Worm (Caenorhabditis elegans) whole organism, L4 larva: ENCODE data around the gene C01G12.16.

Experiments used
- D1046.2 ChIP-seq: fragments of 200-800 bp; sonication (Bioruptor generic); IDR thresholded peaks from 2 replicates; pipeline ENCODE4 v1.3.6; 2022; ENCODE audit warnings: missing genetic modification characterization, missing compliant biosample characterization
- F26F4.8 ChIP-seq: fragments of 200-800 bp; sonication (Bioruptor generic); conservative IDR thresholded peaks from 2 replicates; pipeline ENCODE4 v1.3.6; 2022; ENCODE audit warnings: missing genetic modification characterization, missing compliant biosample characterization
- F49E8.2 ChIP-seq: sonication (generic microtip); optimal IDR thresholded peaks from 2 replicates; lab custom pipeline; 2016; ENCODE audit warnings: missing compliant biosample characterization, mild to moderate bottlenecking, missing genetic modification characterization, borderline replicate concordance
- T20F7.1 ChIP-seq: fragments of 200-800 bp; sonication (Bioruptor generic); optimal IDR thresholded peaks from 2 replicates; lab custom pipeline; 2018; ENCODE audit warnings: mild to moderate bottlenecking, missing genetic modification characterization, missing compliant biosample characterization
- T26A8.4 ChIP-seq: fragments of 200-800 bp; sonication (Bioruptor generic); IDR thresholded peaks from 2 replicates; pipeline ENCODE4 v1.3.6; 2022; ENCODE audit warnings: missing genetic modification characterization, missing compliant biosample characterization
- Y48G9A.11 ChIP-seq: fragments of 200-800 bp; sonication (Bioruptor generic); IDR thresholded peaks from 2 replicates; pipeline ENCODE4 v1.3.6; 2022; ENCODE audit warnings: missing genetic modification reagents, missing genetic modification characterization, missing compliant biosample characterization
- ZK337.2 ChIP-seq: fragments of 200-800 bp; sonication (Bioruptor generic); IDR thresholded peaks from 2 replicates; pipeline ENCODE4 v1.3.6; 2022; ENCODE audit warnings: missing genetic modification reagents, missing genetic modification characterization, missing compliant biosample characterization
- ZK546.5 ChIP-seq, 2 experiments: sonication (generic microtip); optimal IDR thresholded peaks; 2 replicates each; lab custom pipeline; 2017; ENCODE audit warnings: missing biosample characterization in 2 of 2, missing genetic modification characterization in 2 of 2
- aha-1 ChIP-seq: fragments of 150-350 bp; peaks from one replicate; lab custom pipeline; 2014; ENCODE audit warnings: missing biosample characterization, missing genetic modification characterization
- ceh-20 ChIP-seq: fragments of 200-800 bp; sonication (Bioruptor generic); IDR thresholded peaks from 2 replicates; pipeline ENCODE4 v1.3.6; 2022; ENCODE audit warnings: missing genetic modification reagents, missing genetic modification characterization, missing compliant biosample characterization
- ceh-28 ChIP-seq: fragments of 150-350 bp; optimal IDR thresholded peaks from 2 replicates; lab custom pipeline; 2014; ENCODE audit warnings: missing biosample characterization, missing genetic modification reagents, missing genetic modification characterization
- ceh-82 ChIP-seq: sonication (generic microtip); optimal IDR thresholded peaks from 2 replicates; lab custom pipeline; 2017; ENCODE audit warnings: missing biosample characterization, missing genetic modification characterization
- daf-12 ChIP-seq: fragments of 150-350 bp; optimal IDR thresholded peaks from 2 replicates; lab custom pipeline; 2014; ENCODE audit warnings: missing biosample characterization, missing genetic modification reagents, missing genetic modification characterization
- dmd-6 ChIP-seq: fragments of 200-800 bp; sonication (Bioruptor generic); IDR thresholded peaks from 2 replicates; pipeline ENCODE4 v1.3.6; 2022; ENCODE audit warnings: missing genetic modification reagents, missing genetic modification characterization, missing compliant biosample characterization
- dve-1 ChIP-seq: sonication (generic microtip); optimal IDR thresholded peaks from 2 replicates; lab custom pipeline; 2017; ENCODE audit warnings: antibody characterized with exemption, mild to moderate bottlenecking, missing genetic modification characterization, missing compliant biosample characterization; ENCODE audit not compliant: insufficient read depth
- egl-27 ChIP-seq: sonication (generic microtip); optimal IDR thresholded peaks from 3 replicates; lab custom pipeline; 2017; ENCODE audit warnings: missing biosample characterization, missing genetic modification reagents, missing genetic modification characterization
- egl-43 ChIP-seq: fragments of 200-800 bp; sonication (Bioruptor generic); IDR thresholded peaks from 2 replicates; pipeline ENCODE4 v1.3.6; 2022; ENCODE audit warnings: missing genetic modification reagents, missing genetic modification characterization, missing compliant biosample characterization
- fkh-10 ChIP-seq: fragments of 150-350 bp; optimal IDR thresholded peaks from 2 replicates; lab custom pipeline; 2014; ENCODE audit warnings: missing biosample characterization, missing genetic modification reagents, missing genetic modification characterization
- fos-1 ChIP-seq: fragments of 150-350 bp; optimal IDR thresholded peaks from 2 replicates; lab custom pipeline; 2014; ENCODE audit warnings: missing biosample characterization, missing genetic modification characterization
- hif-1 ChIP-seq, 2 experiments: sonication (generic microtip); optimal IDR thresholded peaks; 2 replicates each; lab custom pipeline; 2016 to 2017; ENCODE audit warnings: missing compliant biosample characterization in 2 of 2, missing genetic modification characterization in 2 of 2, missing genetic modification reagents in 2 of 2, missing genotype in 2 of 2, mild to moderate bottlenecking in 1 of 2
- hlh-11 ChIP-seq: fragments of 200-800 bp; sonication (Bioruptor generic); optimal IDR thresholded peaks from 2 replicates; lab custom pipeline; 2018; ENCODE audit warnings: mild to moderate bottlenecking, missing genetic modification characterization, missing compliant biosample characterization
- hlh-30 ChIP-seq: sonication (generic microtip); optimal IDR thresholded peaks from 2 replicates; lab custom pipeline; 2017; ENCODE audit warnings: antibody characterized with exemption, mild to moderate bottlenecking, missing genetic modification characterization, missing compliant biosample characterization; ENCODE audit not compliant: insufficient read depth
- hmg-1.1 ChIP-seq: fragments of 200-800 bp; sonication (Bioruptor generic); IDR thresholded peaks from 2 replicates; pipeline ENCODE4 v1.3.6; 2022; ENCODE audit warnings: missing genetic modification reagents, missing genetic modification characterization, missing compliant biosample characterization
- lin-15B ChIP-seq: fragments of 150-350 bp; sonication (generic microtip); optimal IDR thresholded peaks from 3 replicates; lab custom pipeline; 2014; ENCODE audit warnings: missing biosample characterization, missing genetic modification characterization
- lir-3 ChIP-seq: sonication (generic microtip); optimal IDR thresholded peaks from 2 replicates; lab custom pipeline; 2016; ENCODE audit warnings: mild to moderate bottlenecking, missing genetic modification characterization, missing compliant biosample characterization
- lsy-2 ChIP-seq, 2 experiments: fragments of 150-350 bp in 1 of 2; sonication (generic microtip) in 1 of 2; optimal IDR thresholded peaks; 2 replicates each; lab custom pipeline; 2014 to 2017; ENCODE audit warnings: missing biosample characterization in 2 of 2, missing genetic modification characterization in 2 of 2
- mdt-29 ChIP-seq: fragments of 200-800 bp; sonication (Bioruptor generic); IDR thresholded peaks from 2 replicates; pipeline ENCODE4 v1.3.6; 2022; ENCODE audit warnings: missing genetic modification reagents, missing genetic modification characterization, missing compliant biosample characterization
- mep-1 ChIP-seq: fragments of 150-350 bp; sonication (generic microtip); optimal IDR thresholded peaks from 3 replicates; lab custom pipeline; 2014; ENCODE audit warnings: missing biosample characterization, missing genetic modification characterization
- mes-2 ChIP-seq: sonication (generic microtip); optimal IDR thresholded peaks from 2 replicates; lab custom pipeline; 2016; ENCODE audit warnings: missing genotype, mild to moderate bottlenecking, missing genetic modification characterization, missing compliant biosample characterization; ENCODE audit not compliant: poor library complexity, severe bottlenecking
- mxl-2 ChIP-seq: fragments of 200-800 bp; sonication (Bioruptor generic); conservative IDR thresholded peaks from 2 replicates; pipeline ENCODE4 v1.3.6; 2022; ENCODE audit warnings: missing genetic modification reagents, missing genetic modification characterization, missing compliant biosample characterization
- mxl-3 ChIP-seq: fragments of 200-800 bp; sonication (Bioruptor generic); optimal IDR thresholded peaks from 2 replicates; lab custom pipeline; 2018; ENCODE audit warnings: mild to moderate bottlenecking, missing genetic modification characterization, missing compliant biosample characterization
- nhr-28 ChIP-seq: fragments of 150-350 bp; optimal IDR thresholded peaks from 2 replicates; lab custom pipeline; 2014; ENCODE audit warnings: missing biosample characterization, missing genetic modification characterization
- nhr-41 ChIP-seq: fragments of 200-800 bp; sonication (Bioruptor generic); IDR thresholded peaks from 2 replicates; pipeline ENCODE4 v1.3.6; 2022; ENCODE audit warnings: missing genetic modification reagents, missing genetic modification characterization, missing compliant biosample characterization
- nhr-42 ChIP-seq: fragments of 200-800 bp; sonication (Bioruptor generic); IDR thresholded peaks from 2 replicates; pipeline ENCODE4 v1.3.6; 2022; ENCODE audit warnings: missing genetic modification characterization, missing compliant biosample characterization
- nhr-48 ChIP-seq: sonication (generic microtip); optimal IDR thresholded peaks from 2 replicates; lab custom pipeline; 2016; ENCODE audit warnings: mild to moderate bottlenecking, missing genetic modification characterization, missing compliant biosample characterization
- nhr-6 ChIP-seq: fragments of 150-350 bp; optimal IDR thresholded peaks from 2 replicates; lab custom pipeline; 2014; ENCODE audit warnings: missing biosample characterization, missing genetic modification characterization
- nhr-77 ChIP-seq: fragments of 150-350 bp; optimal IDR thresholded peaks from 2 replicates; lab custom pipeline; 2014; ENCODE audit warnings: missing biosample characterization, missing genetic modification characterization
- php-3 ChIP-seq: fragments of 200-800 bp; sonication (Bioruptor generic); IDR thresholded peaks from 2 replicates; pipeline ENCODE4 v1.3.6; 2022; ENCODE audit warnings: missing genetic modification reagents, missing genetic modification characterization, missing compliant biosample characterization
- set-16 ChIP-seq: fragments of 200-800 bp; sonication (Bioruptor generic); IDR thresholded peaks from 2 replicates; pipeline ENCODE4 v1.3.6; 2022; ENCODE audit warnings: missing genetic modification reagents, missing genetic modification characterization, missing compliant biosample characterization
- skn-1 ChIP-seq: fragments of 150-350 bp; optimal IDR thresholded peaks from 2 replicates; lab custom pipeline; 2014; ENCODE audit warnings: missing biosample characterization, missing genetic modification characterization
- snpc-4 ChIP-seq: fragments of 150-350 bp; optimal IDR thresholded peaks from 2 replicates; lab custom pipeline; 2014; ENCODE audit warnings: missing biosample characterization, missing genetic modification characterization
- spr-1 ChIP-seq: sonication (generic microtip); optimal IDR thresholded peaks from 2 replicates; lab custom pipeline; 2016; ENCODE audit warnings: mild to moderate bottlenecking, missing genetic modification characterization, missing compliant biosample characterization
- spr-3 ChIP-seq: fragments of 200-800 bp; sonication (Bioruptor generic); optimal IDR thresholded peaks from 2 replicates; lab custom pipeline; 2018; ENCODE audit warnings: mild to moderate bottlenecking, missing genetic modification characterization, missing compliant biosample characterization
- tag-97 ChIP-seq: fragments of 200-800 bp; sonication (Bioruptor generic); IDR thresholded peaks from 2 replicates; pipeline ENCODE4 v1.3.6; 2022; ENCODE audit warnings: missing genetic modification characterization, missing compliant biosample characterization
- unc-39 ChIP-seq: sonication (generic microtip); optimal IDR thresholded peaks from 2 replicates; lab custom pipeline; 2017; ENCODE audit warnings: missing biosample characterization, missing genetic modification characterization
- unc-62 ChIP-seq, 3 experiments: fragments of 150-350 bp in 1 of 3; sonication (generic microtip); optimal IDR thresholded peaks in 2 of 3; peaks in 1 of 3; 1 replicate in 1 of 3; 2 replicates in 2 of 3; lab custom pipeline; 2014 to 2017; ENCODE audit warnings: missing biosample characterization in 3 of 3, missing genetic modification characterization in 3 of 3, missing genetic modification reagents in 3 of 3, missing genotype in 1 of 3
- zag-1 ChIP-seq: fragments of 150-350 bp; optimal IDR thresholded peaks from 2 replicates; lab custom pipeline; 2014; ENCODE audit warnings: missing biosample characterization, missing genetic modification characterization
- zfp-3 ChIP-seq: fragments of 200-800 bp; sonication (Bioruptor generic); conservative IDR thresholded peaks from 2 replicates; pipeline ENCODE4 v1.3.6; 2022; ENCODE audit warnings: missing genetic modification reagents, missing genetic modification characterization, missing compliant biosample characterization
- zip-2 ChIP-seq: fragments of 150-350 bp; optimal IDR thresholded peaks from 2 replicates; lab custom pipeline; 2014; ENCODE audit warnings: missing biosample characterization, missing genetic modification characterization
- ztf-11 ChIP-seq: fragments of 150-350 bp; optimal IDR thresholded peaks from 2 replicates; lab custom pipeline; 2014; ENCODE audit warnings: missing biosample characterization, missing genetic modification characterization
- ztf-7 ChIP-seq: fragments of 150-350 bp; optimal IDR thresholded peaks from 2 replicates; lab custom pipeline; 2014; ENCODE audit warnings: missing biosample characterization, missing genetic modification characterization

C01G12.16 gene

ce11 chrIII:4196301-4196987 is 35.4 kb downstream of the C01G12.16 start (continued):
- TF ChIP-seq zfp-3 (GFP tag; lab: Robert Waterston, UW) (no peak), snpc-4 (tag; lab: Kevin White, UChicago) (no peak), lsy-2 (tag; optimal IDR thresholded peaks at IDR 0.05; lab: Kevin White, UChicago) (peak; percentile 49 to 82), unc-39 (tag; lab: Kevin White, UChicago) (no peak), mxl-2 (no peak), hmg-1.1 (GFP tag; lab: Robert Waterston, UW) (peak; percentile 68), fos-1 (no peak), lin-15B (tag; lab: Kevin White, UChicago) (no peak), nhr-6 (tag; lab: Kevin White, UChicago) (peak; percentile 45), ZK546.5 (tag; optimal IDR thresholded peaks at IDR 0.05; lab: Kevin White, UChicago) (no peak), D1046.2 (GFP tag; lab: Robert Waterston, UW) (no peak), lir-3 (tag; lab: Kevin White, UChicago) (no peak), php-3 (GFP tag; lab: Robert Waterston, UW) (no peak), ceh-28 (tag; lab: Kevin White, UChicago) (no peak), fkh-10 (peak; percentile 12), ceh-82 (tag; lab: Kevin White, UChicago) (no peak), unc-62 (GFP tag; optimal IDR thresholded peaks at IDR 0.05 in 1 of 2; lab: Kevin White, UChicago) (no peak), unc-62 (tag; optimal IDR thresholded peaks at IDR 0.05; lab: Kevin White, UChicago) (no peak), tag-97 (GFP tag; lab: Robert Waterston, UW) (no peak), mdt-29 (GFP tag; lab: Robert Waterston, UW) (no peak), nhr-41 (no peak), ztf-7 (no peak), set-16 (GFP tag; lab: Robert Waterston, UW) (no peak), spr-3 (no peak), skn-1 (tag; lab: Kevin White, UChicago) (no peak), egl-27 (tag; lab: Kevin White, UChicago) (no peak), ZK337.2 (GFP tag; lab: Robert Waterston, UW) (no peak), dve-1 (no peak), mep-1 (tag; lab: Kevin White, UChicago) (peak; percentile 65), nhr-42 (GFP tag; lab: Robert Waterston, UW) (no peak), aha-1 (tag; lab: Kevin White, UChicago) (peak; percentile 87), spr-1 (no peak), hlh-11 (tag; lab: Kevin White, UChicago) (peak; percentile 25), nhr-48 (tag; lab: Kevin White, UChicago) (no peak), daf-12 (tag; lab: Kevin White, UChicago) (no peak), dmd-6 (GFP tag; lab: Robert Waterston, UW) (0 out of 2 replicates have a peak, but pooled peaks have one; percentile 9), nhr-28 (tag; lab: Kevin White, UChicago) (no peak), T20F7.1 (GFP tag; lab: Kevin White, UChicago) (no peak), F26F4.8 (GFP tag; lab: Robert Waterston, UW) (no peak), ceh-20 (no peak), T26A8.4 (GFP tag; lab: Robert Waterston, UW) (no peak), Y48G9A.11 (GFP tag; lab: Robert Waterston, UW) (peak; percentile 52; the same call in 1 of the 2 replicates), zip-2 (tag; lab: Kevin White, UChicago) (no peak), F49E8.2 (tag; lab: Kevin White, UChicago) (no peak), ztf-11 (tag; lab: Kevin White, UChicago) (no peak), mes-2 (tag; lab: Kevin White, UChicago) (peak; percentile 86), egl-43 (GFP tag; lab: Robert Waterston, UW) (no peak), zag-1 (no peak), hif-1 (tag; optimal IDR thresholded peaks at IDR 0.05; lab: Kevin White, UChicago) (peak in 1 of 2 experiments; percentile 67), mxl-3 (GFP tag; lab: Kevin White, UChicago) (peak; percentile 38), hlh-30 (tag; lab: Kevin White, UChicago) (peak; percentile 95), nhr-77 (tag; lab: Kevin White, UChicago) (no peak)
